Fruit fly (Drosophila melanogaster): ENCODE measurements around the gene Pih1D1.

Gene Pih1D1

DNA sequence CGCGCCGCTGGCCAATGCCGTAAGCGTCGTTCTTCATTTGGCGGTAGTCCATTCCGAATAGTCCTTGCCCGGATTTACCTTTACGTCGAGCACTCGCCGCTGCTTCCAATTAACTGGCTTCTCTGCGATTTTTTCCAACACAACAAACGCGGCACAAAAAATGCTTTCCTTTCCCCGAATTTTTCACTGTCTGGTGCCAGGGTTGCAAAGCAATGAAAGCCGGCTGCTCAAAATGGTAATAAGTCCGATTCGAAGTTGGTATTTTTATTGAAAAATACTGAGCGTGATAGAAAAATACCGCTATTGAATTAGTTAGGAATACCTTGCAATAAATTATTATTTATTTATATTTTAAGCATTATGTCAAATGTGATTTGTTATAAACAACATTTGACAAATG is 9.4 kb downstream of the Pih1D1 start (continued):
- TF ChIP-seq lilli (GFP tag; optimal IDR thresholded peaks at IDR 0.05) (peak; percentile 27), corto (GFP tag; optimal IDR thresholded peaks at IDR 0.05) (no peak), CG15696 (tag; optimal IDR thresholded peaks at IDR 0.05) (no peak), sna (GFP tag; IDR thresholded peaks at IDR 0.05; ENCODE audit: partially characterized antibody) (0 out of 2 replicates have a peak, but pooled peaks have one; percentile 15), insv (GFP tag; optimal IDR thresholded peaks at IDR 0.05) (no peak), CG6689 (GFP tag; IDR thresholded peaks at IDR 0.05) (no peak), PHDP (tag; optimal IDR thresholded peaks at IDR 0.05) (no peak), Antp (GFP tag; optimal IDR thresholded peaks at IDR 0.05) (no peak), Dll (GFP tag; IDR thresholded peaks at IDR 0.05; ENCODE audit: partially characterized antibody) (0 out of 4 replicates have a peak, but pooled peaks have one; percentile 48), Pdp1 (GFP tag; optimal IDR thresholded peaks at IDR 0.05) (peak in 1 of 2 experiments; percentile 6), CG7271 (tag; optimal IDR thresholded peaks at IDR 0.05) (no peak), stwl (tag; optimal IDR thresholded peaks at IDR 0.05) (peak; percentile 84), tll (GFP tag; optimal IDR thresholded peaks at IDR 0.05) (no peak), CG1529 (GFP tag; optimal IDR thresholded peaks at IDR 0.05) (no peak), lab (GFP tag; optimal IDR thresholded peaks at IDR 0.05) (no peak), Adf1 (GFP tag; IDR thresholded peaks at IDR 0.05) (no peak), TFAM (GFP tag; optimal IDR thresholded peaks at IDR 0.05) (no peak), Dp (GFP tag; optimal IDR thresholded peaks at IDR 0.05) (peak; percentile 26), inv (GFP tag; IDR thresholded peaks at IDR 0.05; ENCODE audit: partially characterized antibody) (no peak), CG10274 (GFP tag; optimal IDR thresholded peaks at IDR 0.05) (no peak), CG31388 (GFP tag; optimal IDR thresholded peaks at IDR 0.05) (no peak), Drgx (GFP tag; IDR thresholded peaks at IDR 0.05) (no peak), lbe (GFP tag; optimal IDR thresholded peaks at IDR 0.05) (no peak), jing (GFP tag; optimal IDR thresholded peaks at IDR 0.05) (no peak), CG6683 (GFP tag; optimal IDR thresholded peaks at IDR 0.05) (no peak), Dip3 (GFP tag; optimal IDR thresholded peaks at IDR 0.05) (no peak), otp (GFP tag; IDR thresholded peaks at IDR 0.05) (no peak), CG32767 (GFP tag; IDR thresholded peaks at IDR 0.05) (no peak), CG30403 (GFP tag; optimal IDR thresholded peaks at IDR 0.05) (peak; percentile 9), CG12659 (GFP tag; optimal IDR thresholded peaks at IDR 0.05) (peak; percentile 54), seq (GFP tag; IDR thresholded peaks at IDR 0.05) (no peak), wor (GFP tag; IDR thresholded peaks at IDR 0.05) (no peak), Awh (GFP tag; IDR thresholded peaks at IDR 0.05) (no peak), sug (tag; optimal IDR thresholded peaks at IDR 0.05) (no peak), CG7372 (GFP tag; IDR thresholded peaks at IDR 0.05) (no peak), CG15601 (tag; optimal IDR thresholded peaks at IDR 0.05) (no peak), toy (GFP tag; IDR thresholded peaks at IDR 0.05) (no peak), CG31441 (GFP tag; IDR thresholded peaks at IDR 0.05) (no peak), chinmo (GFP tag; IDR thresholded peaks at IDR 0.05; ENCODE audit: partially characterized antibody) (no peak), CG14050 (GFP tag; IDR thresholded peaks at IDR 0.05) (no peak), CG17186 (GFP tag; optimal IDR thresholded peaks at IDR 0.05) (no peak), CG17359 (tag; optimal IDR thresholded peaks at IDR 0.05) (no peak), CG4854 (GFP tag; optimal IDR thresholded peaks at IDR 0.05) (no peak), GATAe (GFP tag; conservative IDR thresholded peaks at IDR 0.05) (no peak), CG12769 (tag; optimal IDR thresholded peaks at IDR 0.05) (no peak), Mad (GFP tag; optimal IDR thresholded peaks at IDR 0.05) (no peak), Poxn (GFP tag; IDR thresholded peaks at IDR 0.05) (no peak), bab2 (GFP tag; optimal IDR thresholded peaks at IDR 0.05) (no peak), Eip74EF (GFP tag; optimal IDR thresholded peaks at IDR 0.05) (no peak), CG7928 (GFP tag; optimal IDR thresholded peaks at IDR 0.05) (peak; percentile 91)

Measured in whole organism, embryonic.